Worm (Caenorhabditis elegans): ENCODE results near the gene ben-1.

ben-1 gene

DNA sequence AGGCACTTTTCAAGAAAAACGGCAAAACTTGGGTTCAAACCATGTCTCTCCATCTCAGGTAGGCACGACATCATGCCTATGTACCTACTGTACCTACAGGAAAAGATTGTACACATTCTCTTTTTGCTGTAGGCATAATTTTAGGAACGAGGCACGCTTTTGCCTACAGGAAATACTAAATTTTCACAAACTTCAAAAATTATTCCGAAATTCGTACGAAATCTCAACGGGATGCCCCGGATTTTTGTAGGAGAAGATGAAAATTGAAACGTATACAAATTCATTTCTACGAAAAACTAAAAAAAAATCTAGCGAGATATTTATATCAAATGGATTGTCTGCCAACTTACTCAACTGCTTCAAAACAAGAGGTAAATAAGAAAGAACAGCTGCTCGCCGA lies 6.6 kb upstream of the ben-1 start, which contains the start of gene C54C6.11:
Gene C54C6.11, plus strand, starts transcription at position 301 of the 400 bp plus-strand sequence.
- no peak for TF ChIP-seq nhr-111 (GFP tag; optimal IDR thresholded peaks at IDR 0.05)
- no peak for TF ChIP-seq aha-1 (tag)
- TF ChIP-seq snpc-4 (tag; optimal IDR thresholded peaks at IDR 0.05) = no peak
- no peak for TF ChIP-seq lin-38 (GFP tag; IDR thresholded peaks at IDR 0.05)
- no peak for TF ChIP-seq T20F7.1 (GFP tag; optimal IDR thresholded peaks at IDR 0.05)
- no peak for TF ChIP-seq cey-2 (tag; optimal IDR thresholded peaks at IDR 0.05; ENCODE audit: borderline replicate concordance, insufficient read depth)
- TF ChIP-seq unc-62 (GFP tag; optimal IDR thresholded peaks at IDR 0.05 in 1 of 2) = peak in 1 of 2 experiments; percentile 51
- no peak for TF ChIP-seq unc-62 (tag; optimal IDR thresholded peaks at IDR 0.05)
- no peak for TF ChIP-seq lin-29 (GFP tag; IDR thresholded peaks at IDR 0.05)
- no peak for TF ChIP-seq gei-8 (GFP tag; optimal IDR thresholded peaks at IDR 0.05)

DNA sequence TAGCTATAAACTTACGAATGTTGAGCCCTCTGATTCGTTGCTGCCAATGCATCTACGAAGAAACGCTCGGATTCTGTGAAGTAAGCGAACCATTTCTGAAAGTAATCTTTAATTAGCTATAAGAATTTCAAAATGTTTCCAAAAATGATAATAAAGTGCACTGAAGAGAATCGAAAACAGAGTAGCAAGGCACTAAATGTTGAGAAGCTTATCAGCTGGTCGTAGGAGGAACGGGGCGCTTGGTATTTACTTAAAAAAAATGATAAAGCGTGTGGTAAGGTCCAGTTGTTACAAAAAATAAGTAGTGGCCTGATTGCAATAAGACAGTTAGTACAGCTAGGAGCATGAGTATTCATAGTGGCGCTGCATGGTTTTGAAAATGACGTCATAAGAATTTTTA lies 4.9 kb upstream of the ben-1 start, which contains the start of gene C54C6.7:
Gene C54C6.7, minus strand, starts transcription at position 101 of the 400 bp plus-strand sequence.
- TF ChIP-seq nhr-28 (tag; optimal IDR thresholded peaks at IDR 0.05) (peak; percentile 21), pqm-1 (tag; optimal IDR thresholded peaks at IDR 0.05) (peak; percentile 60), daf-16 (GFP tag; optimal IDR thresholded peaks at IDR 0.05) (no peak), daf-16 (tag; optimal IDR thresholded peaks at IDR 0.05) (peak; percentile 30), zfp-2 (tag; optimal IDR thresholded peaks at IDR 0.05) (no peak), mep-1 (tag; optimal IDR thresholded peaks at IDR 0.05) (no peak)

DNA sequence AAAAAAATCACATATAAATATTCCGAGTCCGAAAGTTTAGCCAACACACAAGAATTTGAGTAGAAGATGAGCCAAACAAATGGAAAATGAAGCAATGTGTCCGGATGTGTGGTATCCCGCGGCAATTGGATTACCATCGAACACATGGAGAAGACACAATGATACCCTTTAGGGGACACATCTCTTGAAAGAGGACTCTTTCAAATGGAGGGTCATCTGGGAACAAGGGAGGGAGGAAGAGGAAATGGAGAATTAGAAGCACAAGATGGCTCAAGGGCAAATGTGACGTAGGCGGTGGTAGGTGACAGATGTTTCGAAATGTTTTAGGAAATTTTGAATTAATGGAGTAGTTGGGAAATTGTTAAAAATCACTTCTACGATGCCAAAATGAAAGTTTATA lies 1.6 kb upstream of the ben-1 start:
- TF ChIP-seq lsy-2 (tag; optimal IDR thresholded peaks at IDR 0.05) (peak in 1 of 2 experiments; percentile 7), unc-62 (GFP tag; optimal IDR thresholded peaks at IDR 0.05 in 1 of 2) (peak in 1 of 2 experiments; percentile 44), unc-62 (tag; optimal IDR thresholded peaks at IDR 0.05) (no peak), aha-1 (tag) (peak; percentile 44), madf-9 (GFP tag; conservative IDR thresholded peaks at IDR 0.05) (no peak), cey-2 (tag; optimal IDR thresholded peaks at IDR 0.05; ENCODE audit: borderline replicate concordance, insufficient read depth) (no peak)

ce11 chrIII:3542105-3542504 lies 666 bp upstream of the ben-1 start:
- TF ChIP-seq nhr-41 (GFP tag; IDR thresholded peaks at IDR 0.05) = no peak
- TF ChIP-seq aly-2 (tag; optimal IDR thresholded peaks at IDR 0.05) = no peak
- TF ChIP-seq skn-1 (tag; optimal IDR thresholded peaks at IDR 0.05) = no peak
- TF ChIP-seq fkh-10 (GFP tag; optimal IDR thresholded peaks at IDR 0.05) = peak; percentile 51
- TF ChIP-seq lsy-2 (tag; optimal IDR thresholded peaks at IDR 0.05) = peak in 1 of 2 experiments; percentile 40
- TF ChIP-seq unc-62 (GFP tag; optimal IDR thresholded peaks at IDR 0.05 in 1 of 2) = peak in 1 of 2 experiments; percentile 70
- TF ChIP-seq unc-62 (tag; optimal IDR thresholded peaks at IDR 0.05) = no peak
- TF ChIP-seq mep-1 (tag; optimal IDR thresholded peaks at IDR 0.05) = peak; percentile 16
- no peak for TF ChIP-seq Y75B8A.6 (GFP tag; IDR thresholded peaks at IDR 0.05)
- TF ChIP-seq ces-1 (GFP tag; optimal IDR thresholded peaks at IDR 0.05) = peak; percentile 11
- no peak for TF ChIP-seq lin-29 (GFP tag; IDR thresholded peaks at IDR 0.05)
- TF ChIP-seq fos-1 (tag; optimal IDR thresholded peaks at IDR 0.05) = no peak
- TF ChIP-seq F37D6.2 (tag; optimal IDR thresholded peaks at IDR 0.05) = peak; percentile 42
- TF ChIP-seq ctbp-1 (GFP tag; IDR thresholded peaks at IDR 0.05) = peak; percentile 54; the same call in 1 of the 2 replicates
- TF ChIP-seq nhr-28 (tag; optimal IDR thresholded peaks at IDR 0.05) = no peak
- TF ChIP-seq hmg-1.1 (GFP tag; IDR thresholded peaks at IDR 0.05) = 0 out of 2 replicates have a peak, but pooled peaks have one; percentile 13
- peak; percentile 30 for TF ChIP-seq rbr-2 (tag; optimal IDR thresholded peaks at IDR 0.05)
- TF ChIP-seq set-16 (GFP tag; IDR thresholded peaks at IDR 0.05) = peak; percentile 63
- TF ChIP-seq snpc-1.2 (GFP tag; IDR thresholded peaks at IDR 0.05) = no peak
- TF ChIP-seq hlh-11 (tag; optimal IDR thresholded peaks at IDR 0.05) = no peak

DNA sequence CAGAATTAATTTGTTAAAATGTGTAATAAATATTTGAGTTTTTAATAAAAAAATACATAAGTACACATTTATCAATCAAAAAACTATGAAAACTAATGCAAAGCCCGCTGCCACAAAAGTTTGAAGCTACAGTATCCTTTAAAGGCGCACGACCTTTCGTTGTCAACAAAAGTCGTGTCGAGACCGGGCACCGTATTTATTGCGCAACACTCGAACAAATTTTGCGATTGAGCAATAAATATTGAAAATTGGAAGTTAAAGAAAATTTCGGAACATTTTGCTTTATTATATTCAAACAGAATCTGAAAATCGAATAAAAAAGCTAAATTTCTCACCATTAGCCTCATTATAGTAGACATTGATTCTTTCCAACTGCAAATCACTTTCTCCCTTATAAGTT lies 346 bp downstream of the ben-1 start:
- no peak for TF ChIP-seq zfp-2 (tag; optimal IDR thresholded peaks at IDR 0.05)
- peak; percentile 22 for TF ChIP-seq aha-1 (tag)
